Worm (Caenorhabditis elegans): ENCODE results near the gene F31E3.6.

F31E3.6 gene

DNA sequence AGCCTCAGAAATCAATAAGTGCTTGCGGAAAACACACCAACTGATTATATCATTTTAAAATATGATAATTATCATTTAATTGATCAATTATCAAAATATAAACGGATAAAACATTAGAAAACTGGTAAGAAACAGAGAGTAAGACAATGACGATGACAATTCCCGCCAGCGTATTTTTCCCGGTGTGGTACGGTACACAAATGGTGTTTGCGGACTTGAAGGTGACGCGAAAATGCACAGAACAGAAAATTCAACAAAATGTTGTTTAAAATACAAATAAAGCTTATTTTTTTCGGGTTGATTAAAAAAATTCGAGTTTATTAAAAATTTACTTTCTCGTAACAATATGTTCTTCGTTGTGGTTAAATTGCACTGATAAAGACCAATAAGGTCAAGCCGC lies 20.7 kb upstream of the F31E3.6 start:
- TF ChIP-seq hmg-20 (GFP tag; IDR thresholded peaks at IDR 0.05) (no peak), F49E8.2 (tag; optimal IDR thresholded peaks at IDR 0.05; ENCODE audit: insufficient read depth) (peak; percentile 13), pbrm-1 (GFP tag; IDR thresholded peaks at IDR 0.05) (no peak), atf-7 (tag; optimal IDR thresholded peaks at IDR 0.05) (no peak), die-1 (tag; optimal IDR thresholded peaks at IDR 0.05) (no peak), bed-2 (GFP tag; IDR thresholded peaks at IDR 0.05) (no peak), aptf-3 (GFP tag; IDR thresholded peaks at IDR 0.05) (no peak), fkh-3 (tag; optimal IDR thresholded peaks at IDR 0.05) (no peak), egl-44 (GFP tag; IDR thresholded peaks at IDR 0.05) (no peak), attf-3 (GFP tag; conservative IDR thresholded peaks at IDR 0.05) (peak; percentile 71), unc-130 (GFP tag; optimal IDR thresholded peaks at IDR 0.05) (peak; percentile 46), lin-40 (tag; optimal IDR thresholded peaks at IDR 0.05) (no peak), F52B5.7 (tag; optimal IDR thresholded peaks at IDR 0.05) (no peak), B0035.1 (tag; optimal IDR thresholded peaks at IDR 0.05) (no peak), T26A5.8 (tag; optimal IDR thresholded peaks at IDR 0.05) (no peak), snpc-4 (GFP tag; optimal IDR thresholded peaks at IDR 0.05) (no peak), snpc-4 (tag; optimal IDR thresholded peaks at IDR 0.05) (peak in 1 of 4 experiments; percentile 4), F57C9.4 (tag; optimal IDR thresholded peaks at IDR 0.05) (no peak), ztf-26 (tag; optimal IDR thresholded peaks at IDR 0.05) (no peak), dox-1 (GFP tag; IDR thresholded peaks at IDR 0.05) (peak; percentile 63), ztf-3 (GFP tag; optimal IDR thresholded peaks at IDR 0.05) (no peak), ceh-91 (GFP tag; IDR thresholded peaks at IDR 0.05) (peak; percentile 82), mes-4 (tag; optimal IDR thresholded peaks at IDR 0.05) (no peak), rcor-1 (GFP tag; IDR thresholded peaks at IDR 0.05) (peak; percentile 33; the same call in 1 of the 2 replicates), egrh-3 (GFP tag; IDR thresholded peaks at IDR 0.05) (no peak), hlh-26 (GFP tag; conservative IDR thresholded peaks at IDR 0.05) (no peak), ztf-18 (tag; optimal IDR thresholded peaks at IDR 0.05) (no peak), gei-17 (GFP tag; optimal IDR thresholded peaks at IDR 0.05) (no peak), lin-35 (GFP tag; optimal IDR thresholded peaks at IDR 0.05) (peak in 1 of 3 experiments; percentile 51), nhr-120 (GFP tag; IDR thresholded peaks at IDR 0.05) (no peak), Y53G8AR.9 (GFP tag; conservative IDR thresholded peaks at IDR 0.05) (no peak), madf-6 (GFP tag; IDR thresholded peaks at IDR 0.05) (peak; percentile 95), rec-8 (tag; optimal IDR thresholded peaks at IDR 0.05) (no peak), K12H6.12 (tag; optimal IDR thresholded peaks at IDR 0.05) (peak; percentile 11), B0019.2 (GFP tag; conservative IDR thresholded peaks at IDR 0.05) (0 out of 2 replicates have a peak, but pooled peaks have one; percentile 5), attf-6 (GFP tag; IDR thresholded peaks at IDR 0.05) (no peak), madf-8 (GFP tag; conservative IDR thresholded peaks at IDR 0.05) (peak; percentile 85), dpff-1 (tag; optimal IDR thresholded peaks at IDR 0.05) (no peak), ceh-100 (GFP tag; IDR thresholded peaks at IDR 0.05) (no peak), ccch-3 (GFP tag; optimal IDR thresholded peaks at IDR 0.05) (no peak), F33H1.4 (GFP tag; IDR thresholded peaks at IDR 0.05) (peak; percentile 72), madf-3 (GFP tag; IDR thresholded peaks at IDR 0.05) (peak; percentile 77), unc-62 (GFP tag; optimal IDR thresholded peaks at IDR 0.05) (no peak), tbx-9 (tag; optimal IDR thresholded peaks at IDR 0.05; ENCODE audit: borderline replicate concordance) (no peak), nfyb-1 (GFP tag; IDR thresholded peaks at IDR 0.05) (no peak), sea-2 (GFP tag; IDR thresholded peaks at IDR 0.05) (no peak), egl-18 (GFP tag; IDR thresholded peaks at IDR 0.05) (no peak), chd-7 (tag; optimal IDR thresholded peaks at IDR 0.05) (no peak), ets-4 (GFP tag; optimal IDR thresholded peaks at IDR 0.05) (no peak), F23B12.7 (tag; optimal IDR thresholded peaks at IDR 0.05; ENCODE audit: insufficient read depth) (peak; percentile 63)

All from whole organism, young adult.